Fruit fly (Drosophila melanogaster) whole organism, pupa: ENCODE results near the gene CG2017.

ENCODE experiments used
- CG14655 ChIP-seq: fragments of 200-800 bp; sonication (Bioruptor generic); optimal IDR thresholded peaks from 3 replicates; lab custom pipeline; 2017; ENCODE audit warnings: mild to moderate bottlenecking, missing biosample characterization, missing genetic modification reagents, missing genetic modification characterization
- CG15710 ChIP-seq: fragments of 200-800 bp; sonication (Bioruptor generic); optimal IDR thresholded peaks from 2 replicates; lab custom pipeline; 2018; ENCODE audit warnings: missing biosample characterization, mild to moderate bottlenecking, missing genetic modification characterization, moderate library complexity
- CG34367 ChIP-seq: fragments of 200-800 bp; sonication (Bioruptor generic); optimal IDR thresholded peaks from 2 replicates; lab custom pipeline; 2018; ENCODE audit warnings: missing biosample characterization, mild to moderate bottlenecking, missing genetic modification characterization
- CG8159 ChIP-seq: fragments of 200-800 bp; sonication (Bioruptor generic); optimal IDR thresholded peaks from 3 replicates; lab custom pipeline; 2018; ENCODE audit warnings: missing biosample characterization, mild to moderate bottlenecking, missing genetic modification characterization, moderate library complexity
- CG8301 ChIP-seq: fragments of 200-800 bp; sonication (Bioruptor generic); optimal IDR thresholded peaks from 2 replicates; lab custom pipeline; 2018; ENCODE audit warnings: missing biosample characterization, mild to moderate bottlenecking, missing genetic modification characterization
- CG9948 ChIP-seq: fragments of 200-800 bp; sonication (Bioruptor generic); optimal IDR thresholded peaks from 2 replicates; lab custom pipeline; 2018; ENCODE audit warnings: missing biosample characterization, mild to moderate bottlenecking, missing genetic modification characterization, moderate library complexity
- D1 ChIP-seq: fragments of 200-800 bp; sonication (Bioruptor generic); optimal IDR thresholded peaks from 2 replicates; lab custom pipeline; 2018; ENCODE audit warnings: missing biosample characterization, mild to moderate bottlenecking, missing genetic modification characterization, moderate library complexity
- EcR ChIP-seq: fragments of 200-800 bp; sonication (Bioruptor generic); optimal IDR thresholded peaks from 3 replicates; lab custom pipeline; 2019; ENCODE audit warnings: missing biosample characterization, missing genetic modification characterization, mild to moderate bottlenecking, moderate library complexity, missing genetic modification reagents
- Pif1A ChIP-seq: fragments of 200-800 bp; sonication (Bioruptor generic); optimal IDR thresholded peaks from 3 replicates; lab custom pipeline; 2016; ENCODE audit warnings: missing biosample characterization, missing genetic modification characterization
- Snoo ChIP-seq: fragments of 200-800 bp; sonication (Bioruptor generic); optimal IDR thresholded peaks from 3 replicates; lab custom pipeline; 2017; ENCODE audit warnings: missing biosample characterization, mild to moderate bottlenecking, missing genetic modification characterization, inconsistent platforms
- fd96Ca ChIP-seq: fragments of 200-800 bp; sonication (Bioruptor generic); IDR thresholded peaks from 3 replicates; pipeline ENCODE4 v1.3.6; 2022; ENCODE audit warnings: missing biosample characterization, missing genetic modification characterization
- rn ChIP-seq: fragments of 200-800 bp; sonication (Bioruptor generic); IDR thresholded peaks from 2 replicates; pipeline ENCODE4 v1.3.6; 2022; ENCODE audit warnings: missing biosample characterization, missing genetic modification characterization

DNA sequence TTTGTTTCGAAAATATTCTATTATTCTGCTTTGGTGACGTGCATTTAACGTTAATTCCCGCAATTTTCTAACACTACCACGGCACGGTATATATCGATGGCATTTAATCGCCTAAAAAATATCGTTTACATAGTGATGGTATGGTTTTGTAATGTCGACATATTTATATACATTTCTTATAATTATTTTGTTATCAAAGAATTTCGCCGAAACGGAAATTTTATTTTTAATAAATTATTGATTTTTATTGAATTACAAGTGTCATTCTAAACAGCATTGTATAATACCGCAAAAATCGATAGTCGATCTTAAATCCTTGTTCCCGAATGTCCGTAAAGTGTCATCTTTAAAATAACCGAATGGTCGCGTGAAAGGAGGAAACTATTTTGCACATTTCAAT, 37.7 kb downstream of the CG2017 start, which contains the start of the genes Sec20 and dgrn:
- TF ChIP-seq CG8301 (tag; lab: Kevin White, UChicago) (no peak), rn (GFP tag; lab: Robert Waterston, UW) (no peak), CG14655 (GFP tag; lab: Kevin White, UChicago) (no peak), Snoo (tag; lab: Kevin White, UChicago) (peak; percentile 48), CG15710 (tag; lab: Kevin White, UChicago) (peak; percentile 60), CG9948 (tag; lab: Kevin White, UChicago) (peak; percentile 43), CG8159 (tag; lab: Kevin White, UChicago) (peak; percentile 66), Pif1A (no peak), EcR (no peak), CG34367 (tag; lab: Kevin White, UChicago) (peak; percentile 25), fd96Ca (GFP tag; lab: Robert Waterston, UW) (no peak), D1 (tag; lab: Kevin White, UChicago) (no peak)
